Worm (Caenorhabditis elegans): Measurements from ENCODE around the gene srbc-8.

srbc-8 gene

ce11 chrV:7525695-7526094, 40.8 kb upstream of the srbc-8 start, which contains the start of gene C54F6.18:
TSS of gene C54F6.18 (plus strand) at chrV:7525995.
- no peak for TF ChIP-seq aly-2 (tag; optimal IDR thresholded peaks at IDR 0.05)
- TF ChIP-seq egl-27 (tag; optimal IDR thresholded peaks at IDR 0.05), result no peak
- TF ChIP-seq blmp-1 (tag; optimal IDR thresholded peaks at IDR 0.05; ENCODE audit: insufficient read depth), result no peak
- no peak for TF ChIP-seq sma-9 (GFP tag; optimal IDR thresholded peaks at IDR 0.05)
- no peak for TF ChIP-seq sma-9 (tag; optimal IDR thresholded peaks at IDR 0.05)
- no peak for TF ChIP-seq ama-1 (optimal IDR thresholded peaks at IDR 0.05)
- no peak for TF ChIP-seq fos-1 (tag; optimal IDR thresholded peaks at IDR 0.05)
- TF ChIP-seq nhr-12 (tag; optimal IDR thresholded peaks at IDR 0.05), result no peak
- no peak for TF ChIP-seq nhr-21 (tag; optimal IDR thresholded peaks at IDR 0.05)
- TF ChIP-seq mab-5 (tag; optimal IDR thresholded peaks at IDR 0.05), result no peak

- TF ChIP-seq nhr-77 (tag; optimal IDR thresholded peaks at IDR 0.05) (no peak), Y55F3AM.14 (GFP tag; optimal IDR thresholded peaks at IDR 0.05) (no peak), egl-27 (tag; optimal IDR thresholded peaks at IDR 0.05) (no peak), sem-4 (tag; optimal IDR thresholded peaks at IDR 0.05) (no peak), snpc-4 (tag; optimal IDR thresholded peaks at IDR 0.05) (no peak), F13H6.1 (tag; optimal IDR thresholded peaks at IDR 0.05) (no peak), lin-11 (tag; optimal IDR thresholded peaks at IDR 0.05) (no peak), ama-1 (optimal IDR thresholded peaks at IDR 0.05) (no peak), C34F6.9 (tag; optimal IDR thresholded peaks at IDR 0.05) (no peak), sma-9 (GFP tag; optimal IDR thresholded peaks at IDR 0.05) (no peak), sma-9 (tag; optimal IDR thresholded peaks at IDR 0.05) (no peak), unc-39 (tag; optimal IDR thresholded peaks at IDR 0.05) (no peak), elt-3 (tag; optimal IDR thresholded peaks at IDR 0.05) (no peak), sma-3 (GFP tag; optimal IDR thresholded peaks at IDR 0.05) (no peak), nhr-11 (tag; optimal IDR thresholded peaks at IDR 0.05) (no peak), nhr-21 (tag; optimal IDR thresholded peaks at IDR 0.05) (no peak), nhr-12 (tag; optimal IDR thresholded peaks at IDR 0.05) (no peak), ztf-11 (tag; optimal IDR thresholded peaks at IDR 0.05) (no peak), nhr-10 (tag; optimal IDR thresholded peaks at IDR 0.05) (no peak)
These were observed 39.5 kb upstream of the srbc-8 start, which contains the start of gene C54F6.20 for ce11 chrV:7524447-7524846. TSS of gene C54F6.20 (plus strand) at chrV:7524747.

- TF ChIP-seq aly-2 (tag; optimal IDR thresholded peaks at IDR 0.05) (no peak), snpc-4 (tag; optimal IDR thresholded peaks at IDR 0.05) (no peak), ceh-16 (tag; optimal IDR thresholded peaks at IDR 0.05) (no peak), sma-3 (GFP tag; optimal IDR thresholded peaks at IDR 0.05) (no peak), unc-55 (GFP tag; optimal IDR thresholded peaks at IDR 0.05) (no peak), fos-1 (tag; optimal IDR thresholded peaks at IDR 0.05) (no peak), ZK546.5 (tag; optimal IDR thresholded peaks at IDR 0.05) (no peak), sma-9 (GFP tag; optimal IDR thresholded peaks at IDR 0.05) (no peak), sma-9 (tag; optimal IDR thresholded peaks at IDR 0.05) (no peak), nhr-10 (tag; optimal IDR thresholded peaks at IDR 0.05) (no peak), skn-1 (tag; optimal IDR thresholded peaks at IDR 0.05) (no peak), gmeb-1 (tag; optimal IDR thresholded peaks at IDR 0.05) (no peak), alr-1 (tag; optimal IDR thresholded peaks at IDR 0.05) (no peak), mab-5 (tag; optimal IDR thresholded peaks at IDR 0.05) (no peak)
These were observed 38.5 kb upstream of the srbc-8 start, which contains the start of gene C54F6.6 for ce11 chrV:7523392-7523791. TSS of gene C54F6.6 (plus strand) at chrV:7523692.

ce11 chrV:7522279-7522678, 37.4 kb upstream of the srbc-8 start, which contains the start of gene C54F6.15:
TSS of gene C54F6.15 (minus strand) at chrV:7522379.
- TF ChIP-seq sma-3 (GFP tag; optimal IDR thresholded peaks at IDR 0.05) (no peak), aly-2 (tag; optimal IDR thresholded peaks at IDR 0.05) (no peak), elt-3 (tag; optimal IDR thresholded peaks at IDR 0.05) (no peak), unc-62 (GFP tag; optimal IDR thresholded peaks at IDR 0.05) (no peak), snpc-4 (tag; optimal IDR thresholded peaks at IDR 0.05) (no peak), C34F6.9 (tag; optimal IDR thresholded peaks at IDR 0.05) (no peak), ztf-11 (tag; optimal IDR thresholded peaks at IDR 0.05) (no peak), mbf-1 (tag; optimal IDR thresholded peaks at IDR 0.05) (no peak)

ce11 chrV:7521304-7521703, 36.4 kb upstream of the srbc-8 start:
- TF ChIP-seq fos-1 (tag; optimal IDR thresholded peaks at IDR 0.05), result peak; percentile 7
- no peak for TF ChIP-seq lin-39 (tag; optimal IDR thresholded peaks at IDR 0.05)
- TF ChIP-seq gmeb-1 (tag; optimal IDR thresholded peaks at IDR 0.05), result peak; percentile 15
- no peak for TF ChIP-seq nhr-77 (tag; optimal IDR thresholded peaks at IDR 0.05)
- no peak for TF ChIP-seq sem-4 (tag; optimal IDR thresholded peaks at IDR 0.05)
- no peak for TF ChIP-seq elt-1 (tag; optimal IDR thresholded peaks at IDR 0.05)
- TF ChIP-seq unc-39 (tag; optimal IDR thresholded peaks at IDR 0.05), result no peak
- TF ChIP-seq nhr-10 (tag; optimal IDR thresholded peaks at IDR 0.05), result no peak
- no peak for TF ChIP-seq unc-55 (GFP tag; optimal IDR thresholded peaks at IDR 0.05)
- no peak for TF ChIP-seq nhr-129 (tag; optimal IDR thresholded peaks at IDR 0.05)
- no peak for TF ChIP-seq mbf-1 (tag; optimal IDR thresholded peaks at IDR 0.05)
- peak; percentile 16 for TF ChIP-seq sma-9 (GFP tag; optimal IDR thresholded peaks at IDR 0.05)
- no peak for TF ChIP-seq sma-9 (tag; optimal IDR thresholded peaks at IDR 0.05)
- TF ChIP-seq nhr-12 (tag; optimal IDR thresholded peaks at IDR 0.05), result no peak
